Fruit fly (Drosophila melanogaster): Measurements from ENCODE around the gene tal-AA.

The tal-AA gene

dm6 chr3R:13788672-13789071 is 24.2 kb upstream of the tal-AA start:
- TF ChIP-seq CG14655 (GFP tag; optimal IDR thresholded peaks at IDR 0.05) (no peak), CG32121 (GFP tag; IDR thresholded peaks at IDR 0.05) (no peak), gl (tag; optimal IDR thresholded peaks at IDR 0.05) (peak; percentile 6), fd96Ca (GFP tag; IDR thresholded peaks at IDR 0.05) (0 out of 3 replicates have a peak, but pooled peaks have one; percentile 16), CG12605 (GFP tag; IDR thresholded peaks at IDR 0.05) (no peak), CG17806 (tag; optimal IDR thresholded peaks at IDR 0.05) (no peak), CG34367 (tag; optimal IDR thresholded peaks at IDR 0.05) (no peak)

dm6 chr3R:13789617-13790277 is 23.2 kb upstream of the tal-AA start:
- TF ChIP-seq EcR (GFP tag; optimal IDR thresholded peaks at IDR 0.05) (peak; percentile 96), Pif1A (GFP tag; optimal IDR thresholded peaks at IDR 0.05) (no peak), CG32121 (GFP tag; IDR thresholded peaks at IDR 0.05) (0 out of 2 replicates have a peak, but pooled peaks have one; percentile 30)

- TF ChIP-seq rn (GFP tag; IDR thresholded peaks at IDR 0.05) (no peak), fd96Ca (GFP tag; IDR thresholded peaks at IDR 0.05) (no peak), CG32121 (GFP tag; IDR thresholded peaks at IDR 0.05) (no peak), CG17806 (tag; optimal IDR thresholded peaks at IDR 0.05) (no peak), EcR (GFP tag; optimal IDR thresholded peaks at IDR 0.05) (peak; percentile 90)
Observed at dm6 chr3R:13790820-13791219, 22.1 kb upstream of the tal-AA start.

dm6 chr3R:13793105-13793978 is 19.6 kb upstream of the tal-AA start:
- TF ChIP-seq Ets98B (GFP tag; IDR thresholded peaks at IDR 0.05) = peak; percentile 48
- peak; percentile 43 for TF ChIP-seq Pif1A (GFP tag; optimal IDR thresholded peaks at IDR 0.05)
- peak; percentile 80 for TF ChIP-seq Snoo (tag; optimal IDR thresholded peaks at IDR 0.05)
- TF ChIP-seq D1 (tag; optimal IDR thresholded peaks at IDR 0.05) = no peak
- TF ChIP-seq CG8159 (tag; optimal IDR thresholded peaks at IDR 0.05) = no peak
- no peak for TF ChIP-seq CG17806 (tag; optimal IDR thresholded peaks at IDR 0.05)
- TF ChIP-seq CG15710 (tag; optimal IDR thresholded peaks at IDR 0.05) = no peak
- TF ChIP-seq CG34367 (tag; optimal IDR thresholded peaks at IDR 0.05) = no peak
- no peak for TF ChIP-seq Pif1B (GFP tag; optimal IDR thresholded peaks at IDR 0.05)
- peak; percentile 20 for TF ChIP-seq CG8301 (tag; optimal IDR thresholded peaks at IDR 0.05)

dm6 chr3R:13793979-13794665 is 18.8 kb upstream of the tal-AA start:
- TF ChIP-seq CG34367 (tag; optimal IDR thresholded peaks at IDR 0.05) (no peak), CG8159 (tag; optimal IDR thresholded peaks at IDR 0.05) (no peak), gl (tag; optimal IDR thresholded peaks at IDR 0.05) (no peak), Pif1A (GFP tag; optimal IDR thresholded peaks at IDR 0.05) (peak; percentile 5), EcR (GFP tag; optimal IDR thresholded peaks at IDR 0.05) (no peak), D1 (tag; optimal IDR thresholded peaks at IDR 0.05) (no peak), fd96Ca (GFP tag; IDR thresholded peaks at IDR 0.05) (no peak), CG17806 (tag; optimal IDR thresholded peaks at IDR 0.05) (no peak), CG13204 (GFP tag; optimal IDR thresholded peaks at IDR 0.05) (no peak), Snoo (tag; optimal IDR thresholded peaks at IDR 0.05) (peak; percentile 85), CG4496 (GFP tag; IDR thresholded peaks at IDR 0.05) (peak; percentile 38; the same call in 1 of the 3 replicates), CG8301 (tag; optimal IDR thresholded peaks at IDR 0.05) (peak; percentile 42), CG9948 (tag; optimal IDR thresholded peaks at IDR 0.05) (no peak), CG15710 (tag; optimal IDR thresholded peaks at IDR 0.05) (no peak), CG10348 (GFP tag; IDR thresholded peaks at IDR 0.05) (no peak), Pif1B (GFP tag; optimal IDR thresholded peaks at IDR 0.05) (peak; percentile 50), CG14655 (GFP tag; optimal IDR thresholded peaks at IDR 0.05) (peak; percentile 64), Ets98B (GFP tag; IDR thresholded peaks at IDR 0.05) (peak; percentile 29; the same call in 1 of the 2 replicates), CG12605 (GFP tag; IDR thresholded peaks at IDR 0.05) (no peak), rn (GFP tag; IDR thresholded peaks at IDR 0.05) (no peak), CG32121 (GFP tag; IDR thresholded peaks at IDR 0.05) (no peak)

dm6 chr3R:13794666-13795055 is 18.2 kb upstream of the tal-AA start:
- peak; percentile 30; the same call in 1 of the 3 replicates for TF ChIP-seq CG4496 (GFP tag; IDR thresholded peaks at IDR 0.05)
- TF ChIP-seq Pif1B (GFP tag; optimal IDR thresholded peaks at IDR 0.05) = peak; percentile 11
- TF ChIP-seq D1 (tag; optimal IDR thresholded peaks at IDR 0.05) = no peak
- peak; percentile 21; the same call in 1 of the 2 replicates for TF ChIP-seq Ets98B (GFP tag; IDR thresholded peaks at IDR 0.05)
- peak; percentile 86 for TF ChIP-seq EcR (GFP tag; optimal IDR thresholded peaks at IDR 0.05)
